Worm (Caenorhabditis elegans): ENCODE data around the gene F35A5.2.
A peak's percentile ranks its signal among the peaks of the same experiment; 100 is the strongest.

The F35A5.2 gene

DNA sequence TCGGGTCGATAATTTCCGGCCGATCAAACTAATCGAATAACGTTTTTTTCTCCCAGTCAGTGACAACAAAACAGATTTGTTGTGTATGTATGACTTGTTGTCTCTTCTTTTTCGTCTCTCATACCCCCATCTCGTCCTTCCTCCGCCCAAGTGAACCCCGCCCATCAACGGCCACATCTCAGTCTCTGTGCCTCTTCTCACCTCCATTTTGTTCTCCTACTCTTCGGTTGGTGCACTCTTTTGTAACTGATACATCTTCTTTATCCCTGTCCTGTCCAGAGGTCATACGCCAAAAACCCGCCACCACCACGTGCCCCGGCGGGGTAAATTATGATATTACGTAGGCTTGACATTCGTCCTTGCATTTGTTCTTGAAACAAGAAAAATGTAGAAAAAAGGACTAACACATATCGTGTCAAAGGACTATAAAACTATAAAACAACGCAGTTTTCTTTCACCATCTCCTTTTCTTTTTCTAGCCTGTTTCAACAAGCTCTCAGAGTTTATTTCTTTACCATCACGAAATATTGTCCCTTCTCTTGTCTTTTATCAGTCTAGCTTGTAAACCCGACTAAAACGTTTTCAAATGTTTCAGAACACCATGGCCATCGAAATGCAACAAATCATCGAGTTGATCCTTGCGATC is 17.4 kb upstream of the F35A5.2 start, which contains the start of gene pmpl-1:
Gene pmpl-1 (plus strand): TSS at position 596 of the 646 bp plus-strand sequence.
- TF ChIP-seq hmg-4 (GFP tag; optimal IDR thresholded peaks at IDR 0.05) (peak; percentile 55), sea-1 (GFP tag; conservative IDR thresholded peaks at IDR 0.05) (no peak)

DNA sequence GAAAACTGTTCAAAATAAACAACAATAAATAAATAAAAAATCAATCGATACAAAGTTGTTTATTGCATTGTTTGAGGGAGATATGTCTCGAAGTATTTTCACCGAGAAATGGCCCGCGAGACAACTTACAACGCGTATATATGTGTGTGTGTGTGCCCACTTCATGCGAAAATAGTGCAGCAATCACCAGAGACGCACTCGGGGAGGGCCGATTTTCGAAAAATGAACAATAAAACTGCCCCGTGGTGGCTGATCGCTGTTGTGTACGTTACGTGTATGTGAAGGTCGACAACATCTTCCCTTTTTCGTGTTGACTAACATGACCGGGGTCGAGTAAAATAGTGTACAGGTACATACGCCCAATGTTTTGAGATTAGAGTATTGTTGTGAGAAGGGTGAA is 16.5 kb upstream of the F35A5.2 start:
- TF ChIP-seq aly-1 (tag; optimal IDR thresholded peaks at IDR 0.05) (no peak), ceh-36 (tag; optimal IDR thresholded peaks at IDR 0.05) (no peak), B0310.2 (tag; optimal IDR thresholded peaks at IDR 0.05) (no peak)

DNA sequence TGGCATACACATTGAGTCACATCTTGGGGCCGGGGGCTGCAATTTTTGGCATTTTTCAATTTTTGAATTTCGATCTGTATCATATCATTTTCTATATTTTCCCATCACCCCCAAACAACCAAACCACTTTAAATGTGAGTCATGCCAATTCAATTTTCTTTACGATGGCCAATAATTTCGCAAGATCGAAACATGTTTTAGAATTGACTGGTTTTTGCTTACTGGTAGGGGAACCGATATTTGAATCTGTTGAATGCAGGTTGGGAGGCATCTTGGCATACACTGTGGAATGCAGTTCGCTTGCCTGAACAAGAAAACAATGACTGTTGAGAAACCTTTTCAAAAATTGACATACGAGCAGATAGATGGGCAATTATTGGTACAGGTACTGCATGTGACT is 13.8 kb upstream of the F35A5.2 start:
- no peak for TF ChIP-seq pes-1 (GFP tag; IDR thresholded peaks at IDR 0.05)
- TF ChIP-seq aly-1 (tag; optimal IDR thresholded peaks at IDR 0.05) = no peak
- TF ChIP-seq tbx-11 (GFP tag; IDR thresholded peaks at IDR 0.05) = no peak
- TF ChIP-seq flt-1 (GFP tag; IDR thresholded peaks at IDR 0.05) = no peak
- TF ChIP-seq sea-1 (GFP tag; conservative IDR thresholded peaks at IDR 0.05) = no peak
- no peak for TF ChIP-seq hnd-1 (tag; optimal IDR thresholded peaks at IDR 0.05)
- no peak for TF ChIP-seq ama-1 (optimal IDR thresholded peaks at IDR 0.05)
- TF ChIP-seq tbx-37 (GFP tag; conservative IDR thresholded peaks at IDR 0.05) = no peak
- no peak for TF ChIP-seq F13C5.2 (tag; optimal IDR thresholded peaks at IDR 0.05)
- TF ChIP-seq hmg-4 (GFP tag; optimal IDR thresholded peaks at IDR 0.05) = no peak
- TF ChIP-seq tra-4 (tag; optimal IDR thresholded peaks at IDR 0.05) = no peak
- TF ChIP-seq scrt-1 (GFP tag; IDR thresholded peaks at IDR 0.05) = no peak
- TF ChIP-seq ceh-13 (GFP tag; optimal IDR thresholded peaks at IDR 0.05) = no peak
- no peak for TF ChIP-seq hmbx-1 (tag; optimal IDR thresholded peaks at IDR 0.05)
- no peak for TF ChIP-seq B0310.2 (tag; optimal IDR thresholded peaks at IDR 0.05)
- TF ChIP-seq ets-7 (tag; optimal IDR thresholded peaks at IDR 0.05) = no peak
- TF ChIP-seq ceh-36 (tag; optimal IDR thresholded peaks at IDR 0.05) = no peak

DNA sequence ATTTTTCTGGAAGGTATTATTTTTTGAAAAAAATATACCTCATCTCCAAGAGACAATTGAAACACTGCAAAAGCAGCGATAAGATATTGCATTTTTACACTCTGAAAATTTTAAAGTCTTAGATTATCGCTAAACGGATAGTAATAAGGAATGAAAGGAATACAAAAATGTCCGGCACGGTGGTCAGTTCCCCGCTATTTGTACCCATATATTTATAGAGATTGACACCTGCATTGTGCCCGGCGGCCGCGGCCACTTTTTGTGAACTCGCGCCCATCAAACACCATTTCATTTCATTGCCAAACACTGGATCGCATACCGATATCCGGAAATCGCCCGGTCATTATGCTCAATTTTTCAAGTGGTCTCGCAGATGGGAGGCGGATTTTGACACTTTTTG is 12.2 kb upstream of the F35A5.2 start, which contains the start of gene idpp-5:
Gene idpp-5 (minus strand): TSS at position 101 of the 400 bp plus-strand sequence.
- TF ChIP-seq hmg-4 (GFP tag; optimal IDR thresholded peaks at IDR 0.05) = no peak
- no peak for TF ChIP-seq aly-1 (tag; optimal IDR thresholded peaks at IDR 0.05)
- TF ChIP-seq hnd-1 (tag; optimal IDR thresholded peaks at IDR 0.05) = no peak
- no peak for TF ChIP-seq scrt-1 (GFP tag; IDR thresholded peaks at IDR 0.05)
- no peak for TF ChIP-seq ets-7 (tag; optimal IDR thresholded peaks at IDR 0.05)
- TF ChIP-seq F13C5.2 (tag; optimal IDR thresholded peaks at IDR 0.05) = no peak
- no peak for TF ChIP-seq B0310.2 (tag; optimal IDR thresholded peaks at IDR 0.05)
- no peak for TF ChIP-seq tra-4 (tag; optimal IDR thresholded peaks at IDR 0.05)
- TF ChIP-seq sea-1 (GFP tag; conservative IDR thresholded peaks at IDR 0.05) = no peak
- TF ChIP-seq pes-1 (GFP tag; IDR thresholded peaks at IDR 0.05) = no peak
- no peak for TF ChIP-seq flt-1 (GFP tag; IDR thresholded peaks at IDR 0.05)
- no peak for TF ChIP-seq ceh-36 (tag; optimal IDR thresholded peaks at IDR 0.05)
- no peak for TF ChIP-seq tbx-37 (GFP tag; conservative IDR thresholded peaks at IDR 0.05)
- TF ChIP-seq ama-1 (optimal IDR thresholded peaks at IDR 0.05) = no peak
- TF ChIP-seq hmbx-1 (tag; optimal IDR thresholded peaks at IDR 0.05) = no peak
- TF ChIP-seq ceh-13 (GFP tag; optimal IDR thresholded peaks at IDR 0.05) = no peak
- TF ChIP-seq tbx-11 (GFP tag; IDR thresholded peaks at IDR 0.05) = no peak

DNA sequence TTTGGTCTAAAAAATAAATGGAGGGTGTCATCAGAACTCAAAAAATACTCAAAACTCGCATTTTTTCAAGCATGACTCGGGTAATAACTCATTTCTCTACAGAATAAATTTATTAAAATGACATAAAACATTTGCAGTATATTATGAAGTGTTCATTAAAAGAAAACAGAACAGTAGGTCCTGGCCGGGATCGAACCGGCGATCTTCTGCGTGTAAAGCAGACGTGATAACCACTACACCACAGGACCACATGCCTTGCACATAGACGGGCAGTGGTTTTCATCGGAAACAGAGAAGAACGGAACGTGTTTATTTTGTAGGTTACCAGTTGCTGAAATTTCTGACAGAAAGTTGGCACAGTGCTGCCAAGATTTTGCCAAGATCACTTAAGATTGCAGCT is 11.5 kb upstream of the F35A5.2 start:
- 0 out of 2 replicates have a peak, but pooled peaks have one; percentile 50 for TF ChIP-seq pes-1 (GFP tag; IDR thresholded peaks at IDR 0.05)
- no peak for TF ChIP-seq hmbx-1 (tag; optimal IDR thresholded peaks at IDR 0.05)

DNA sequence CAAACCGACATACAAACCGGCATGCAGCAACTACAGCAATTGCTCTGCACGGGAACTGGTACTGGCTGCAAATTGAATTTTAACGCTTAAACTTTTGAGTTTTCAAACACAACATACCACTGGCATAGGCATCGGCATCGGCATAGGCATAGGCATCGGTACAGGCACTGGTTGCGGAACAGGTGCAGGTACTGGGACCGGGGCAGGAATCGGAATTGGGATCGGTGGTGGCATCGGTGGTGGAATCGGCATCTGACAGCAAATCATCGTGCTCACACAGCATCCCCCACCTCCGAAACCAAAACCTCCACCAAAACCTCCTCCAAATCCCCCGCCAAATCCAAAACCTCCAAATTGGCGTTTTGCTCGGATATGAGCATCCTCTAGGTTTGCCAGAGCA is 10.8 kb upstream of the F35A5.2 start:
- TF ChIP-seq sea-1 (GFP tag; conservative IDR thresholded peaks at IDR 0.05) = no peak
- no peak for TF ChIP-seq tbx-37 (GFP tag; conservative IDR thresholded peaks at IDR 0.05)
- no peak for TF ChIP-seq hnd-1 (tag; optimal IDR thresholded peaks at IDR 0.05)
- TF ChIP-seq hmbx-1 (tag; optimal IDR thresholded peaks at IDR 0.05) = no peak
- TF ChIP-seq tbx-11 (GFP tag; IDR thresholded peaks at IDR 0.05) = no peak
- TF ChIP-seq flt-1 (GFP tag; IDR thresholded peaks at IDR 0.05) = no peak
- no peak for TF ChIP-seq ceh-36 (tag; optimal IDR thresholded peaks at IDR 0.05)
- no peak for TF ChIP-seq ama-1 (optimal IDR thresholded peaks at IDR 0.05)
- no peak for TF ChIP-seq pes-1 (GFP tag; IDR thresholded peaks at IDR 0.05)
- no peak for TF ChIP-seq scrt-1 (GFP tag; IDR thresholded peaks at IDR 0.05)
- no peak for TF ChIP-seq ets-7 (tag; optimal IDR thresholded peaks at IDR 0.05)
- no peak for TF ChIP-seq B0310.2 (tag; optimal IDR thresholded peaks at IDR 0.05)
- TF ChIP-seq hmg-4 (GFP tag; optimal IDR thresholded peaks at IDR 0.05) = no peak
- no peak for TF ChIP-seq ceh-13 (GFP tag; optimal IDR thresholded peaks at IDR 0.05)
- no peak for TF ChIP-seq F13C5.2 (tag; optimal IDR thresholded peaks at IDR 0.05)
- TF ChIP-seq tra-4 (tag; optimal IDR thresholded peaks at IDR 0.05) = no peak
- TF ChIP-seq aly-1 (tag; optimal IDR thresholded peaks at IDR 0.05) = no peak

DNA sequence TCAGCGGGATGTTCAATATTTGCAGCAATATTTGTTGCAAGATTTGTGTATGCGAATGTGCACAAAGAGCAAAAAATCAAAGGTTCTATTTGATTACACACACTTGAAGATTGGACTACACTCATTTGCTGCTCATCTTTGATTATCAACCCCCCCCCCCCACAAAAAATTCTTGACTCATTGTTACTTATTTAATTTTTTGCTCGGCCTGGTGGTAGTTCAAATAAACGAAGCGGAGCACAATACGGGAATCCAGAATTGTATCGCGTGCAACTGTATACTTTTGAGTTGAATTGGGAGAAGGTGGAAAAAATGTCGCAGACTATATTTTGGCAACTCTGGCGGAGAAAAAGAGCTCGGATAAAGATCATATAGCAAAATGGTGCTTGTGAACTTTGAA is 9.3 kb upstream of the F35A5.2 start, which contains the start of gene F35A5.5:
Gene F35A5.5 (minus strand): TSS at position 101 of the 400 bp plus-strand sequence.
- TF ChIP-seq hmg-4 (GFP tag; optimal IDR thresholded peaks at IDR 0.05) = no peak
- no peak for TF ChIP-seq B0310.2 (tag; optimal IDR thresholded peaks at IDR 0.05)
- no peak for TF ChIP-seq scrt-1 (GFP tag; IDR thresholded peaks at IDR 0.05)
- no peak for TF ChIP-seq aly-1 (tag; optimal IDR thresholded peaks at IDR 0.05)
- TF ChIP-seq flt-1 (GFP tag; IDR thresholded peaks at IDR 0.05) = no peak
- no peak for TF ChIP-seq ama-1 (optimal IDR thresholded peaks at IDR 0.05)
- no peak for TF ChIP-seq sea-1 (GFP tag; conservative IDR thresholded peaks at IDR 0.05)
- TF ChIP-seq hnd-1 (tag; optimal IDR thresholded peaks at IDR 0.05) = no peak
- TF ChIP-seq ceh-13 (GFP tag; optimal IDR thresholded peaks at IDR 0.05) = no peak
- no peak for TF ChIP-seq tbx-11 (GFP tag; IDR thresholded peaks at IDR 0.05)
- no peak for TF ChIP-seq ets-7 (tag; optimal IDR thresholded peaks at IDR 0.05)
- no peak for TF ChIP-seq pes-1 (GFP tag; IDR thresholded peaks at IDR 0.05)
- TF ChIP-seq ceh-36 (tag; optimal IDR thresholded peaks at IDR 0.05) = no peak

DNA sequence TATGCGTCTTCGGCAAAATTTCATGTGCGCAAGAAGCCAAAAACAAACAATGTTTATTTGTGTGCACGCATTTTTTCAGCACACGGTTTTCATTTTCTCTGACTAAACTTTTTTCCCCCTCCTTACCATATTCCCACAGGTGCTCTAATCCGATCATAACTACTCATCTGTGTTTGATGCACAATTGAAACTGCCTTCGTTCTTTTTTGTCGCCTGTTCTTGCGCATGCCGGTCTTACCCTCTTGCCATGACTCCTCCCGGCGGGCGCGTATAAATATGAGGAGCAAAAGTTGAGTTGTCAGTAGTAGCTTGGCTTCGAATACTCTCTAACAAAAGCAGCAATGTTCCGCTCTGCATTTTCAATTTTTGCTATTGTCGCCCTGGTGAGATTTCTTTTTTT is 7.1 kb upstream of the F35A5.2 start, which contains the start of gene abu-10:
Gene abu-10 (plus strand): TSS at position 301 of the 400 bp plus-strand sequence.
- TF ChIP-seq hmbx-1 (tag; optimal IDR thresholded peaks at IDR 0.05) = no peak
- TF ChIP-seq hnd-1 (tag; optimal IDR thresholded peaks at IDR 0.05) = no peak
- TF ChIP-seq ceh-13 (GFP tag; optimal IDR thresholded peaks at IDR 0.05) = no peak
- TF ChIP-seq tra-4 (tag; optimal IDR thresholded peaks at IDR 0.05) = no peak
- no peak for TF ChIP-seq tbx-37 (GFP tag; conservative IDR thresholded peaks at IDR 0.05)
- no peak for TF ChIP-seq pes-1 (GFP tag; IDR thresholded peaks at IDR 0.05)
- no peak for TF ChIP-seq sea-1 (GFP tag; conservative IDR thresholded peaks at IDR 0.05)
- TF ChIP-seq F13C5.2 (tag; optimal IDR thresholded peaks at IDR 0.05) = no peak
- TF ChIP-seq ceh-36 (tag; optimal IDR thresholded peaks at IDR 0.05) = no peak

Data from whole organism, early embryonic.